Worm (Caenorhabditis elegans): Measurements from ENCODE around the gene ZK616.1.

Gene ZK616.1

DNA sequence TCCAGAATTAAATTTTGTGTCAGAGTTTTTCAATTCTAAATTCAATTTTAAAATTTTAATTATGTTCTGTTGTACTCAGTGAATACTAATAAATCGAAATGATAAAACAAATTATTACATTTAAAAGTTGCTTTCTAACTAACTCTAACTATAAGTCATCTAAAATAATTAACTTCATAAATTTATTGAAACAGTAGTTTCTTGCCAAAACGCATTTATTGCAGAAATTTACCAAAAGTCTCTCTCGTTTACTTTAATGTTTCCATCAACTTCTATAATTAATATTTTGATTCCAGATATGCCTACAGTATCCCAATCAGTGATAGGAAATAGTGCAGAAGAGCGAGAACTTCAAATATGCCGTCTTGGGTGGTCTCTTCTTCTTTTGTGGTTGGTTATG, at the start of gene ZK616.1:
ZK616.1 (plus strand) TSS at position 301 of the 400 bp plus-strand sequence.
- no peak for TF ChIP-seq T23F11.4 (GFP tag; optimal IDR thresholded peaks at IDR 0.05)
- no peak for TF ChIP-seq ama-1 (optimal IDR thresholded peaks at IDR 0.05)
- no peak for TF ChIP-seq rnt-1 (tag; optimal IDR thresholded peaks at IDR 0.05)
- no peak for TF ChIP-seq tbx-7 (tag; optimal IDR thresholded peaks at IDR 0.05)
- no peak for TF ChIP-seq fkh-6 (tag; optimal IDR thresholded peaks at IDR 0.05)
- TF ChIP-seq pat-9 (tag; optimal IDR thresholded peaks at IDR 0.05), result no peak
- no peak for TF ChIP-seq ceh-30 (tag; optimal IDR thresholded peaks at IDR 0.05)
- TF ChIP-seq unc-3 (GFP tag; conservative IDR thresholded peaks at IDR 0.05), result no peak
- TF ChIP-seq unc-3 (tag; optimal IDR thresholded peaks at IDR 0.05), result no peak
- no peak for TF ChIP-seq C38D4.7 (GFP tag; optimal IDR thresholded peaks at IDR 0.05)
- no peak for TF ChIP-seq npax-4 (tag; optimal IDR thresholded peaks at IDR 0.05)
- no peak for TF ChIP-seq pha-2 (tag; optimal IDR thresholded peaks at IDR 0.05)

ce11 chrIV:5353364-5353763, 47.3 kb upstream of the ZK616.1 start, which contains the start of gene Y4C6B.7:
Gene Y4C6B.7 (minus strand): TSS chrIV:5353464.
- TF ChIP-seq ceh-30 (tag; optimal IDR thresholded peaks at IDR 0.05) (no peak), lim-6 (tag; optimal IDR thresholded peaks at IDR 0.05) (no peak), ceh-14 (tag; optimal IDR thresholded peaks at IDR 0.05) (no peak), madf-2 (tag; optimal IDR thresholded peaks at IDR 0.05) (no peak), pat-9 (tag; optimal IDR thresholded peaks at IDR 0.05) (no peak), unc-3 (GFP tag; conservative IDR thresholded peaks at IDR 0.05) (no peak), unc-3 (tag; optimal IDR thresholded peaks at IDR 0.05) (no peak)

DNA sequence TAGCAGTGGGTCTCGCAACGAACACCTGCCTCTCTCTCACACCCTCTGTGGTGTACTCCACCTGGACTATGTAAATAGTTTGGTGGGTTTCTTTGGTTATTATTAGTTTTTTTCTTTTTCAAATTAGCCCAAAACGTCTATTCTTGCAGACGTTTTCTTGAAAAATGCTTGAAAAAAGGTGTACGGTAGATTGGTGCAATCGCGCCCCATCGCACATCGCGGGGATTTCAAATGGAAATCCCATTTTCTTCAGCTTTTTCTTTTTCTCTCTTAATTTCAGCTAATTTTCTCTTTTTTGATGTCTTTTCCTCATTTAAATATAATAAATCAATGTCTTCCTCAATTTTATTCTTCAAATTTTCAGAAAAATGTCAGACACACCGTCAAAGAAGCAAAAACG, 46.6 kb upstream of the ZK616.1 start, which contains the start of gene Y4C6B.1:
Y4C6B.1 (plus strand) TSS at position 365 of the 400 bp plus-strand sequence.
- no peak for TF ChIP-seq ahr-1 (tag; optimal IDR thresholded peaks at IDR 0.05)
- TF ChIP-seq elt-4 (tag; optimal IDR thresholded peaks at IDR 0.05), result no peak
- TF ChIP-seq ttx-3 (tag; optimal IDR thresholded peaks at IDR 0.05), result peak; percentile 24
- TF ChIP-seq che-1 (tag; optimal IDR thresholded peaks at IDR 0.05), result no peak
- TF ChIP-seq tbx-2 (tag; optimal IDR thresholded peaks at IDR 0.05), result peak; percentile 17
- no peak for TF ChIP-seq pax-1 (tag; optimal IDR thresholded peaks at IDR 0.05)

DNA sequence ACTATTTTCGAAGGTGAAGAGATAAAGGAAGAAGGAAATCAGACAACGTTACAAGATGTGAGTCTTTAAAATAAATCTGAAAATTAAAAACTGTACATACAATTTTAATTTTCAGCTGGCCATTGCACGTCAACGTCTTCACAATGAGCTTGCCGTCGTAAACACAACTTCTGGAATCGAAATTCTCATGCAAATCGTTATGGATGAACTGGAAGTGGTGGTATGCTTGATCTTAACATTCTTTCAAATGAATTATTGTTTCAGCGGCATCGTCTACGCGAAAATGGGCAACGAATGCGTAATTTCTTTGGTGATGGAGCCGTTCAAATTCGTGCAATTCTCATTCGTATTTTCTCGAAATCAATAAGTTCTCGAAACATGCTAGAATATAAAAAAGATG, 46.1 kb upstream of the ZK616.1 start:
- TF ChIP-seq rnt-1 (tag; optimal IDR thresholded peaks at IDR 0.05), result no peak
- TF ChIP-seq pag-3 (tag; optimal IDR thresholded peaks at IDR 0.05; ENCODE audit: borderline replicate concordance), result no peak
- no peak for TF ChIP-seq npax-4 (tag; optimal IDR thresholded peaks at IDR 0.05)
- no peak for TF ChIP-seq ceh-6 (GFP tag; optimal IDR thresholded peaks at IDR 0.05)
- TF ChIP-seq K02D7.2 (tag; optimal IDR thresholded peaks at IDR 0.05), result no peak
- no peak for TF ChIP-seq elt-2 (tag; optimal IDR thresholded peaks at IDR 0.05)
- no peak for TF ChIP-seq hlh-30 (tag; optimal IDR thresholded peaks at IDR 0.05; ENCODE audit: insufficient read depth)
- TF ChIP-seq pqm-1 (tag; optimal IDR thresholded peaks at IDR 0.05), result no peak
- TF ChIP-seq T23F11.4 (GFP tag; optimal IDR thresholded peaks at IDR 0.05), result no peak
- no peak for TF ChIP-seq pha-2 (tag; optimal IDR thresholded peaks at IDR 0.05)
- no peak for TF ChIP-seq ama-1 (optimal IDR thresholded peaks at IDR 0.05)
- no peak for TF ChIP-seq tbx-2 (tag; optimal IDR thresholded peaks at IDR 0.05)
- TF ChIP-seq ztf-16 (tag; optimal IDR thresholded peaks at IDR 0.05), result no peak
- TF ChIP-seq lim-6 (tag; optimal IDR thresholded peaks at IDR 0.05), result no peak
- no peak for TF ChIP-seq pat-9 (tag; optimal IDR thresholded peaks at IDR 0.05)
- no peak for TF ChIP-seq madf-2 (tag; optimal IDR thresholded peaks at IDR 0.05)
- TF ChIP-seq ceh-34 (tag; optimal IDR thresholded peaks at IDR 0.05), result no peak
- no peak for TF ChIP-seq ahr-1 (tag; optimal IDR thresholded peaks at IDR 0.05)
- TF ChIP-seq ttx-3 (tag; optimal IDR thresholded peaks at IDR 0.05), result no peak

DNA sequence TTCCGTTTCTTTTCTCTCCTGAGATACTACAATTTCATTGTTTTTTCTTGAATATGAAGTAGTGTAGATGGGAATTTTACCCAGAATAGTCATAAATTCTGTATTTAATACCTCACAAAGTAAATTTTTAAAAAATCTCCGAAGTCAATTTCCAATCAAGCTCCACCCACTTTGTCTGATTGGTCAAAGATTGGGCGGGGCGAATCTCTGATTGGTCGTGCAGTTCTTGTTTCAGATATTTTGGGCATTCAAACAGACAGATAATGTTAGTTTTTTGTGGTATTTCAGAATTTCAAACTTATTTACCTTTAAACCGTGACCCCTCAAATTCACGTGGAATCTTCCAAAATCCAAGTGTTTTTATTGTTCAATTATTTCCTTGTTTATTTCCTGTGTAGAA, 40.2 kb upstream of the ZK616.1 start, which contains the start of gene F41H10.5:
F41H10.5 (plus strand) TSS at position 375 of the 400 bp plus-strand sequence.
- TF ChIP-seq nfya-1 (tag; optimal IDR thresholded peaks at IDR 0.05) (peak; percentile 75), hlh-6 (tag; optimal IDR thresholded peaks at IDR 0.05) (no peak), unc-3 (GFP tag; conservative IDR thresholded peaks at IDR 0.05) (no peak), unc-3 (tag; optimal IDR thresholded peaks at IDR 0.05) (no peak)

- TF ChIP-seq ceh-19 (GFP tag; optimal IDR thresholded peaks at IDR 0.05) (no peak), ceh-31 (tag; optimal IDR thresholded peaks at IDR 0.05) (peak; percentile 90), elt-4 (tag; optimal IDR thresholded peaks at IDR 0.05) (no peak), Y22D7AL.16 (tag; optimal IDR thresholded peaks at IDR 0.05) (no peak), che-1 (tag; optimal IDR thresholded peaks at IDR 0.05) (no peak), hlh-13 (GFP tag; optimal IDR thresholded peaks at IDR 0.05) (no peak), odd-2 (tag; optimal IDR thresholded peaks at IDR 0.05) (no peak), pha-4 (tag; optimal IDR thresholded peaks at IDR 0.05) (no peak), unc-42 (tag; optimal IDR thresholded peaks at IDR 0.05) (no peak), K02D7.2 (tag; optimal IDR thresholded peaks at IDR 0.05) (no peak), ceh-9 (tag; optimal IDR thresholded peaks at IDR 0.05) (no peak), ceh-14 (tag; optimal IDR thresholded peaks at IDR 0.05) (no peak), hlh-6 (tag; optimal IDR thresholded peaks at IDR 0.05) (no peak), elt-2 (tag; optimal IDR thresholded peaks at IDR 0.05) (peak; percentile 37), hlh-8 (tag; optimal IDR thresholded peaks at IDR 0.05) (peak; percentile 36), fkh-6 (tag; optimal IDR thresholded peaks at IDR 0.05) (no peak), gmeb-2 (tag; optimal IDR thresholded peaks at IDR 0.05) (no peak), pax-1 (tag; optimal IDR thresholded peaks at IDR 0.05) (peak; percentile 65)
Measured at ce11 chrIV:5364135-5364609, 36.5 kb upstream of the ZK616.1 start, which contains the start of the genes hda-6 and F41H10.4. Gene hda-6 (minus strand): TSS chrIV:5364306. Gene F41H10.4 (plus strand): TSS chrIV:5364559.
